Fruit fly (Drosophila melanogaster) whole organism, pupa: Measurements from ENCODE around the gene bnk.
A peak's percentile ranks its signal among the peaks of the same experiment; 100 is the strongest.

Experiments used
- CG10348 ChIP-seq: fragments of 200-800 bp; sonication (Bioruptor generic); IDR thresholded peaks from 2 replicates; pipeline ENCODE4 v1.3.6; 2022; ENCODE audit warnings: missing biosample characterization, missing genetic modification characterization
- CG12605 ChIP-seq: fragments of 200-800 bp; sonication (Bioruptor generic); IDR thresholded peaks from 2 replicates; pipeline ENCODE4 v1.3.6; 2022; ENCODE audit warnings: missing biosample characterization, missing genetic modification characterization
- CG13204 ChIP-seq: fragments of 200-800 bp; sonication (Bioruptor generic); optimal IDR thresholded peaks from 2 replicates; lab custom pipeline; 2018; ENCODE audit warnings: missing biosample characterization, mild to moderate bottlenecking, missing genetic modification characterization, moderate library complexity
- CG14655 ChIP-seq: fragments of 200-800 bp; sonication (Bioruptor generic); optimal IDR thresholded peaks from 3 replicates; lab custom pipeline; 2017; ENCODE audit warnings: mild to moderate bottlenecking, missing biosample characterization, missing genetic modification reagents, missing genetic modification characterization
- CG15710 ChIP-seq: fragments of 200-800 bp; sonication (Bioruptor generic); optimal IDR thresholded peaks from 2 replicates; lab custom pipeline; 2018; ENCODE audit warnings: missing biosample characterization, mild to moderate bottlenecking, missing genetic modification characterization, moderate library complexity
- CG17806 ChIP-seq: fragments of 200-800 bp; sonication (Bioruptor generic); optimal IDR thresholded peaks from 2 replicates; lab custom pipeline; 2018; ENCODE audit warnings: missing biosample characterization, mild to moderate bottlenecking, missing genetic modification characterization, moderate library complexity
- CG32121 ChIP-seq: fragments of 200-800 bp; sonication (Bioruptor generic); IDR thresholded peaks from 2 replicates; pipeline ENCODE4 v1.3.6; 2022; ENCODE audit warnings: missing biosample characterization, missing genetic modification characterization
- CG34367 ChIP-seq: fragments of 200-800 bp; sonication (Bioruptor generic); optimal IDR thresholded peaks from 2 replicates; lab custom pipeline; 2018; ENCODE audit warnings: missing biosample characterization, mild to moderate bottlenecking, missing genetic modification characterization
- CG4496 ChIP-seq: fragments of 200-800 bp; sonication (Bioruptor generic); IDR thresholded peaks from 3 replicates; pipeline ENCODE4 v1.3.6; 2022; ENCODE audit warnings: missing biosample characterization, missing genetic modification characterization
- CG8159 ChIP-seq: fragments of 200-800 bp; sonication (Bioruptor generic); optimal IDR thresholded peaks from 3 replicates; lab custom pipeline; 2018; ENCODE audit warnings: missing biosample characterization, mild to moderate bottlenecking, missing genetic modification characterization, moderate library complexity
- CG8301 ChIP-seq: fragments of 200-800 bp; sonication (Bioruptor generic); optimal IDR thresholded peaks from 2 replicates; lab custom pipeline; 2018; ENCODE audit warnings: missing biosample characterization, mild to moderate bottlenecking, missing genetic modification characterization
- CG9948 ChIP-seq: fragments of 200-800 bp; sonication (Bioruptor generic); optimal IDR thresholded peaks from 2 replicates; lab custom pipeline; 2018; ENCODE audit warnings: missing biosample characterization, mild to moderate bottlenecking, missing genetic modification characterization, moderate library complexity
- D1 ChIP-seq: fragments of 200-800 bp; sonication (Bioruptor generic); optimal IDR thresholded peaks from 2 replicates; lab custom pipeline; 2018; ENCODE audit warnings: missing biosample characterization, mild to moderate bottlenecking, missing genetic modification characterization, moderate library complexity
- EcR ChIP-seq: fragments of 200-800 bp; sonication (Bioruptor generic); optimal IDR thresholded peaks from 3 replicates; lab custom pipeline; 2019; ENCODE audit warnings: missing biosample characterization, missing genetic modification characterization, mild to moderate bottlenecking, moderate library complexity, missing genetic modification reagents
- Ets98B ChIP-seq: fragments of 200-800 bp; sonication (Bioruptor generic); IDR thresholded peaks from 2 replicates; pipeline ENCODE4 v1.3.6; 2022; ENCODE audit warnings: missing biosample characterization, missing genetic modification characterization
- Pif1A ChIP-seq: fragments of 200-800 bp; sonication (Bioruptor generic); optimal IDR thresholded peaks from 3 replicates; lab custom pipeline; 2016; ENCODE audit warnings: missing biosample characterization, missing genetic modification characterization
- Pif1B ChIP-seq: fragments of 200-800 bp; sonication (Bioruptor generic); optimal IDR thresholded peaks from 3 replicates; lab custom pipeline; 2016; ENCODE audit warnings: missing biosample characterization, missing genetic modification characterization
- Snoo ChIP-seq: fragments of 200-800 bp; sonication (Bioruptor generic); optimal IDR thresholded peaks from 3 replicates; lab custom pipeline; 2017; ENCODE audit warnings: missing biosample characterization, mild to moderate bottlenecking, missing genetic modification characterization, inconsistent platforms
- fd96Ca ChIP-seq: fragments of 200-800 bp; sonication (Bioruptor generic); IDR thresholded peaks from 3 replicates; pipeline ENCODE4 v1.3.6; 2022; ENCODE audit warnings: missing biosample characterization, missing genetic modification characterization
- gl ChIP-seq: fragments of 200-800 bp; sonication (Bioruptor generic); optimal IDR thresholded peaks from 2 replicates; lab custom pipeline; 2018; ENCODE audit warnings: missing biosample characterization, mild to moderate bottlenecking, missing genetic modification characterization
- rn ChIP-seq: fragments of 200-800 bp; sonication (Bioruptor generic); IDR thresholded peaks from 2 replicates; pipeline ENCODE4 v1.3.6; 2022; ENCODE audit warnings: missing biosample characterization, missing genetic modification characterization

The bnk gene

DNA sequence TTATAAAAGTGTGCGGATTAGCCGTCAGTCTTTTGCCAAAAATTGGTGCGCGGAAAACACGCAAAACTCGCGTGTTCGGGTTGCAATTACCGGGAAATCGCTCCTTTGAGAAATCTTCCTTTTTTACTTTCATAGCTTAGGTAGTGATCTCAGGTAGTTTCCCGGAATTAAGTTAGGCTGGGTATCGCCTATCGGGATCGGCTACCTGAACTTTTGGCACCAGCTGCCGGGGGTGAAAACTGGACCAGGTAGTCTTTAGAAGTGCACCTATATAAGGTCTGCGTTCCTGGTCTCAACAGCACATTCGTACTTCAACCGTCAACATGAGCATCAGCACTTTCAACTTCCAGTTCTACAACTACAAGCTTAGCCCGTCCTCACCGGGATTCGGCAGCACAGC lies at the start of gene bnk:
Gene bnk (plus strand): TSS at position 301 of the 400 bp plus-strand sequence.
- TF ChIP-seq Pif1A (GFP tag; lab: Kevin White, UChicago): no peak
- TF ChIP-seq CG12605 (GFP tag; lab: Robert Waterston, UW): no peak
- no peak for TF ChIP-seq CG32121 (GFP tag; lab: Robert Waterston, UW)
- TF ChIP-seq CG15710 (tag; lab: Kevin White, UChicago): no peak
- TF ChIP-seq Ets98B (GFP tag; lab: Robert Waterston, UW): no peak
- TF ChIP-seq EcR (GFP tag; lab: Kevin White, UChicago): no peak
- TF ChIP-seq rn: no peak
- TF ChIP-seq CG17806 (tag; lab: Kevin White, UChicago): no peak
- no peak for TF ChIP-seq CG8301 (tag; lab: Kevin White, UChicago)
- no peak for TF ChIP-seq Snoo
- TF ChIP-seq Pif1B: no peak
- TF ChIP-seq CG9948 (tag; lab: Kevin White, UChicago): no peak
- TF ChIP-seq fd96Ca: no peak
- TF ChIP-seq CG4496 (GFP tag; lab: Robert Waterston, UW): no peak

DNA sequence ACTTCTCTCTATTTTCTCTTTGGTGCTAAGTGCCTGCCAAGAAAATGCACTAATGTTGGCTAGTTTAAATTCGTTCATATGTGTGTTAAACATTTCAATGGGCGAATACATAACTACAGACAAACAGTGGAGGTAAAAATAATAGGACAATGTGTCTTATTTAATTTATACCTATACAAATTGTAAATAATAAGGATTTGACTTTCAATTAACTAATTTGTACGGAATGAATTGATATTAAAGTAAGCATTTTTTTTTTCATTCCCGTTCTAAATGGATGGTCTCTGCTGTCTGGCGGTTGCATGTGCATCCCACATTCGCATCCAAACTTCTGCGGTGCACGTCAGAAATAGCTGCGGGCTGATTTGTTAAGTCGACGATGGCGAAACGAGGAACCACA lies 46.2 kb upstream of the bnk start:
- TF ChIP-seq Ets98B (GFP tag; lab: Robert Waterston, UW) (0 out of 2 replicates have a peak, but pooled peaks have one; percentile 51), Pif1A (GFP tag; lab: Kevin White, UChicago) (no peak), CG8301 (tag; lab: Kevin White, UChicago) (no peak), rn (no peak), Pif1B (no peak), CG8159 (tag; lab: Kevin White, UChicago) (no peak), Snoo (no peak), D1 (tag; lab: Kevin White, UChicago) (no peak), CG32121 (GFP tag; lab: Robert Waterston, UW) (no peak), CG14655 (GFP tag; lab: Kevin White, UChicago) (no peak), CG12605 (GFP tag; lab: Robert Waterston, UW) (0 out of 2 replicates have a peak, but pooled peaks have one; percentile 20), CG13204 (GFP tag; lab: Kevin White, UChicago) (no peak), CG4496 (GFP tag; lab: Robert Waterston, UW) (peak; percentile 26; the same call in 1 of the 3 replicates), CG15710 (tag; lab: Kevin White, UChicago) (no peak), EcR (GFP tag; lab: Kevin White, UChicago) (no peak)

DNA sequence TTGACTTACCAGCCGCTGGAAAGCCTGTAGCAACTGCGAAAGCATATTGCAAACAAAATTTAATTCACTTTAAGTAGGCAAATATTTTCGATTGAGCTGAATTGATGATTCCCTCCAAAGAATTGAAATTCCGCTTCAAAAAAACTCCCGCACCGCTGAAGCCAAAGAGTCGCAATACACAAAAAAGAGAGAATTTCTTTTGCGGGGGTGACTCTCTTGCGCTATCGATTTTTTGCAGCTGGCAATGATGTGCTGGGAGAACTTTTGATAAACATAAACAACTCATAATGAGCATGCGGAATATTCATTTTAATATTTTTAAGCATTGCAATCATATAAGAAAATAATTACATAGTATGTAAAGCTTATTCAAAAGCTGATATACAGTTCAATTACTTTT lies 24.7 kb upstream of the bnk start:
- TF ChIP-seq rn: no peak
- TF ChIP-seq EcR (GFP tag; lab: Kevin White, UChicago): no peak
- TF ChIP-seq Ets98B (GFP tag; lab: Robert Waterston, UW): no peak
- no peak for TF ChIP-seq Pif1A (GFP tag; lab: Kevin White, UChicago)
- no peak for TF ChIP-seq CG34367 (tag; lab: Kevin White, UChicago)
- no peak for TF ChIP-seq Snoo
- no peak for TF ChIP-seq CG17806 (tag; lab: Kevin White, UChicago)
- TF ChIP-seq CG8159 (tag; lab: Kevin White, UChicago): no peak
- TF ChIP-seq Pif1B: no peak
- no peak for TF ChIP-seq CG32121 (GFP tag; lab: Robert Waterston, UW)
- no peak for TF ChIP-seq D1 (tag; lab: Kevin White, UChicago)

DNA sequence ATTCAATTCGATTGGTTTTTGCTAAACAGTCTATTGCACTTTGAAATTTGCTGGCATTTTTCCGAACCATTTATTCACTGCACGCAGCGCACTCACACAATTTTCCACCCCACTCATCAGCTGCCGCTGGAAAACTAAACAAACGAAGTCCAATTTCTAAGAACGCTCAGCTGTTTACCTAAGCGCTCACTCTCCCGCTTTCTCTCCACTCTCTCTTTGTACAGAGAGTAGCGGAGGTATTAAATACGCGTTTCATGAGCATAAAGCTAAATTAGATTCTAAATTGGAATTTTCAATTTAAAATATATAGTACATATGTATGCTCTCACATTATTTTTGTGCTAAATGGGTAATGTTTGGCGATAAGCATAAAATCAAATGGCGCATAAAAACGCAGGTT lies 24.2 kb upstream of the bnk start, which contains the start of gene stops:
Gene stops (minus strand): TSS at position 139 of the 400 bp plus-strand sequence.
- TF ChIP-seq Snoo: no peak
- TF ChIP-seq CG12605 (GFP tag; lab: Robert Waterston, UW): no peak
- no peak for TF ChIP-seq CG9948 (tag; lab: Kevin White, UChicago)
- TF ChIP-seq CG32121 (GFP tag; lab: Robert Waterston, UW): no peak
- TF ChIP-seq Ets98B (GFP tag; lab: Robert Waterston, UW): peak; percentile 25; the same call in 1 of the 2 replicates
- no peak for TF ChIP-seq CG10348 (GFP tag; lab: Robert Waterston, UW)

DNA sequence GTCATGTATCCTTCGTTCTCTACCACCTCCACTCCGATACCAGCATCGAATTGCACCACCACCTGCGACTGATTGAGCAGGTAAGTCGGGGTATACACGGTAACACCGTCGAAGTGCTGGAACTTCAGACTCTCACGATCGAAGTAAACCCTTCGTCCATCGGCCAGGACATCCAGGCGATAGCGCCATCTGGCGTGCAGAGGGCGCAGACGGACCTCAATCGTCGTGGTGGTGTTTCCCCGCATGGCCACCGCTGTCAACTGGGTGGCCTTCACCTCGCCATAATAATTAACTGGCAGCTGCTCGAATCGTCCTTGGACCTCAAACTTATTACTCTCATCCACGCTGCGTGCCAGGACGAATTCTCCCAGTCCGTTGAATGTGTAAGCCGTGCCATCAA lies 11.3 kb upstream of the bnk start:
- TF ChIP-seq CG13204 (GFP tag; lab: Kevin White, UChicago): no peak
- no peak for TF ChIP-seq Snoo
- no peak for TF ChIP-seq CG8159 (tag; lab: Kevin White, UChicago)
- TF ChIP-seq Pif1B: no peak
- no peak for TF ChIP-seq CG9948 (tag; lab: Kevin White, UChicago)
- TF ChIP-seq CG17806 (tag; lab: Kevin White, UChicago): no peak
- no peak for TF ChIP-seq CG32121 (GFP tag; lab: Robert Waterston, UW)
- TF ChIP-seq CG34367 (tag; lab: Kevin White, UChicago): no peak
- no peak for TF ChIP-seq CG15710 (tag; lab: Kevin White, UChicago)
- no peak for TF ChIP-seq CG12605 (GFP tag; lab: Robert Waterston, UW)
- no peak for TF ChIP-seq Pif1A (GFP tag; lab: Kevin White, UChicago)
- TF ChIP-seq Ets98B (GFP tag; lab: Robert Waterston, UW): no peak
- TF ChIP-seq CG14655 (GFP tag; lab: Kevin White, UChicago): no peak
- TF ChIP-seq fd96Ca: no peak
- no peak for TF ChIP-seq CG10348 (GFP tag; lab: Robert Waterston, UW)
- TF ChIP-seq CG8301 (tag; lab: Kevin White, UChicago): no peak

DNA sequence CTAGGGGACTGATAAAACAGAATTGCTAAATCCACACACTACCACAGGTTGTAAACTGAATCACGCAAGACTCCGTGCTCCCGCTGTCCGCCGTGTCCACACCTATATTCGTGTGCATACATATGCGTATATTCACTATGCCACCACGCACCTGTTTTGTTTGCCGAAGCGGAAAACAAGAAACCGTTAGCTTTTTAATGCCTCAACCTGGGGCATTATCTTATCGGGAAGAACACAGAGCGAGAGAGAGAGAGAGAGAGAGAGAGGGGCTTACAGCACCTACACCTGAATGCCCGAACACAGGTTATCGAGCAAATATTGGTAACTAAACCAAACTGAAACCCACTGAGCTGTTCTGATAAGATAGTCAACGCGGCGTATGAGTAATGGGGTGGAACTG lies 1.5 kb downstream of the bnk start:
- TF ChIP-seq Pif1B (no peak), Ets98B (GFP tag; lab: Robert Waterston, UW) (no peak), CG4496 (GFP tag; lab: Robert Waterston, UW) (no peak), D1 (tag; lab: Kevin White, UChicago) (no peak), CG13204 (GFP tag; lab: Kevin White, UChicago) (no peak), CG14655 (GFP tag; lab: Kevin White, UChicago) (no peak), CG9948 (tag; lab: Kevin White, UChicago) (no peak), fd96Ca (no peak), CG8301 (tag; lab: Kevin White, UChicago) (no peak), EcR (GFP tag; lab: Kevin White, UChicago) (no peak), rn (no peak), CG17806 (tag; lab: Kevin White, UChicago) (no peak), CG12605 (GFP tag; lab: Robert Waterston, UW) (no peak), CG34367 (tag; lab: Kevin White, UChicago) (no peak), Snoo (no peak), CG8159 (tag; lab: Kevin White, UChicago) (no peak), CG15710 (tag; lab: Kevin White, UChicago) (no peak), CG32121 (GFP tag; lab: Robert Waterston, UW) (no peak), gl (no peak)
